Worm (Caenorhabditis elegans) whole organism, young adult: ENCODE data around the gene cav-1.

Experiments
- F49E8.2 ChIP-seq: sonication (generic microtip); optimal IDR thresholded peaks from 3 replicates; lab custom pipeline; 2017; ENCODE audit warnings: missing genetic modification characterization, mild to moderate bottlenecking, missing compliant biosample characterization, antibody characterized with exemption, moderate library complexity; ENCODE audit not compliant: insufficient read depth
- hrde-1 ChIP-seq: sonication (generic microtip); optimal IDR thresholded peaks from 2 replicates; lab custom pipeline; 2016; ENCODE audit warnings: missing genetic modification characterization, mild to moderate bottlenecking, missing compliant biosample characterization, moderate library complexity, missing genotype, missing genetic modification reagents, borderline replicate concordance
- lin-26 ChIP-seq: fragments of 200-800 bp; sonication (Bioruptor generic); IDR thresholded peaks from 2 replicates; pipeline ENCODE4 v1.3.6; 2022; ENCODE audit warnings: missing genetic modification reagents, missing genetic modification characterization, missing compliant biosample characterization
- nfyb-1 ChIP-seq: fragments of 200-800 bp; sonication (Bioruptor generic); IDR thresholded peaks from 2 replicates; pipeline ENCODE4 v1.3.6; 2022; ENCODE audit warnings: missing genetic modification reagents, missing genetic modification characterization, missing compliant biosample characterization
- rec-8 ChIP-seq, 2 experiments: sonication (generic microtip); optimal IDR thresholded peaks; 2 replicates each; lab custom pipeline; 2016; ENCODE audit warnings: mild to moderate bottlenecking in 2 of 2, missing genetic modification characterization in 2 of 2, missing genetic modification reagents in 2 of 2, missing genotype in 2 of 2, missing biosample characterization in 1 of 2, missing compliant biosample characterization in 1 of 2, moderate library complexity in 1 of 2
- snpc-4 ChIP-seq, 5 experiments: fragments of 150-350 bp in 1 of 5; sonication (generic microtip) in 4 of 5; optimal IDR thresholded peaks; 2 replicates each; lab custom pipeline; 2014 to 2018; ENCODE audit warnings: missing genetic modification characterization in 5 of 5, missing biosample characterization in 3 of 5, antibody characterized with exemption in 2 of 5, mild to moderate bottlenecking in 2 of 5, missing compliant biosample characterization in 2 of 5, missing genotype in 2 of 5, moderate library complexity in 2 of 5, missing genetic modification reagents in 1 of 5
- unc-130 ChIP-seq: sonication (generic microtip); optimal IDR thresholded peaks from 2 replicates; lab custom pipeline; 2016; ENCODE audit warnings: missing genetic modification reagents, missing genetic modification characterization, missing compliant biosample characterization

- TF ChIP-seq lin-26 (GFP tag; lab: Robert Waterston, UW), result no peak
- TF ChIP-seq hrde-1 (tag; lab: Kevin White, UChicago), result no peak
- no peak for TF ChIP-seq F49E8.2 (tag; lab: Kevin White, UChicago)
- TF ChIP-seq snpc-4 (GFP tag; optimal IDR thresholded peaks at IDR 0.05; lab: Kevin White, UChicago), result no peak
- TF ChIP-seq snpc-4 (tag; optimal IDR thresholded peaks at IDR 0.05; lab: Kevin White, UChicago), result no peak
- TF ChIP-seq rec-8 (tag; optimal IDR thresholded peaks at IDR 0.05; lab: Kevin White, UChicago), result no peak
- no peak for TF ChIP-seq unc-130 (GFP tag; lab: Kevin White, UChicago)
- TF ChIP-seq nfyb-1, result no peak
Observed at ce11 chrIV:9757425-9757740, 14.9 kb upstream of the cav-1 start, which contains the start of gene nhr-97.
